Fruit fly (Drosophila melanogaster): ENCODE measurements around the gene CG43658.

DNA sequence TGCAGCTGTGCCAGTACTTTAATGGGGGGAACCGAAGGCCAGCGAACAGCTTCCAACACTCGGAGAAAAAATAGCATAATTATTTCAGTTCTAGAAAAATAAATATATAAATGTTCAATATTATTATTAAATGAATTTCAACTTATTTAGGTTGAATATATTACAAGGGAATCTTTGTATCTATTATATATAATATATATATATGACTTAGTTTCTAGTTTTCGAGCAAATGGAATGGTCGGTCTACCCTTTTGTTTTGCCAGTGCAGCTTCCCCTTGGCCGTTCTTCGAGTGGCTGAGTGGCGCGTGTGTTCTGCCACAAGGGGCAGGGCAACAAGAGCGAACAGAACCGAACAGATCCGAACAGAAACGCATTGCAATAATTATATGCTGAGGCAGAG is 23.7 kb downstream of the CG43658 start:
- no peak for TF ChIP-seq CTCF (optimal IDR thresholded peaks at IDR 0.05)
- TF ChIP-seq CG8478 (optimal IDR thresholded peaks at IDR 0.05), result no peak

Measured in S2 (cell line).